Worm (Caenorhabditis elegans): ENCODE measurements around the gene R07B7.2.

ce11 chrV:12024273-12024672, 35.3 kb downstream of the R07B7.2 start:
- TF ChIP-seq flt-1 (GFP tag; IDR thresholded peaks at IDR 0.05) (no peak), tra-4 (tag; optimal IDR thresholded peaks at IDR 0.05) (no peak), ama-1 (optimal IDR thresholded peaks at IDR 0.05) (no peak), sea-1 (GFP tag; conservative IDR thresholded peaks at IDR 0.05) (no peak)

Measured in whole organism, early embryonic.